Worm (Caenorhabditis elegans) whole organism, midembryonic: Measurements from ENCODE around the gene rpn-12.

ENCODE experiments used
- T22C8.4 ChIP-seq: fragments of 200-800 bp; sonication (Bioruptor generic); IDR thresholded peaks from 2 replicates; pipeline ENCODE4 v1.3.6; 2022; ENCODE audit warnings: missing genetic modification characterization, missing compliant biosample characterization
- klf-2 ChIP-seq: fragments of 200-800 bp; sonication (Bioruptor generic); conservative IDR thresholded peaks from 2 replicates; pipeline ENCODE4 v1.3.6; 2022; ENCODE audit warnings: missing genetic modification reagents, missing genetic modification characterization, missing compliant biosample characterization
- med-1 ChIP-seq: sonication (generic microtip); optimal IDR thresholded peaks from 2 replicates; lab custom pipeline; 2017; ENCODE audit warnings: missing genetic modification characterization, mild to moderate bottlenecking, missing compliant biosample characterization, antibody characterized with exemption, missing genetic modification reagents; ENCODE audit not compliant: insufficient read depth
- ref-1 ChIP-seq: fragments of 200-800 bp; sonication (Bioruptor generic); conservative IDR thresholded peaks from 2 replicates; pipeline ENCODE4 v1.3.6; 2022; ENCODE audit warnings: missing genetic modification reagents, missing genetic modification characterization, missing compliant biosample characterization
- ztf-23 ChIP-seq: fragments of 200-800 bp; sonication (Bioruptor generic); IDR thresholded peaks from 2 replicates; pipeline ENCODE4 v1.3.6; 2022; ENCODE audit warnings: missing genetic modification reagents, missing genetic modification characterization, missing compliant biosample characterization
- ztf-29 ChIP-seq: fragments of 200-800 bp; sonication (Bioruptor generic); IDR thresholded peaks from 2 replicates; pipeline ENCODE4 v1.3.6; 2022; ENCODE audit warnings: missing genetic modification reagents, missing genetic modification characterization, missing compliant biosample characterization

DNA sequence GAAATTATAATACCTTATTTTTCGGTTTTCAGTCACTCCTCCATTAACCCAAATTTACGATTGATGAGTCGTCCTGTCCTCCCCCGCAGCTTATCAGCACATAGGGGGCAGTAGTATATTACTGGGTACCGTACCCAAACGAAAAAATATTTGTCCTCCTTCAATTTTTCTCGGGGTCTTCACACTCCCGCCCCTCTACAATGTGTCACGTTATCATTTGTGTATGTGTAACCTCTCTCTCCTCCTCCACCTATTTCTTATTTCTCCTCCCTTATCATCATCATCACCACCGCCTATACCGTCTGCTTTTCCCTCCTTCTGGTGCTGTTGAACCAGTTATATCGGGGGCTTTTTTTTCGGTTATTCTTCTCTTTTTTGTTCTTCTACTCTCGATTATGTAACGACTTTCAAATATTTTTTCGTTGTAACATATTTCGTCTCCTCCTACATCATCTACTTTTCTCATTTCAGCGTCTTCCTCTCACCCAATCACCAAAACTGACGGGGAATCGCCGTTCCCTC is 6.6 kb upstream of the rpn-12 start, which contains the start of gene ghi-1:
- TF ChIP-seq T22C8.4 (GFP tag; lab: Robert Waterston, UW): no peak
- TF ChIP-seq klf-2 (GFP tag; lab: Robert Waterston, UW): no peak
- TF ChIP-seq ztf-29: no peak
- no peak for TF ChIP-seq ref-1 (GFP tag; lab: Robert Waterston, UW)
- TF ChIP-seq med-1 (GFP tag; lab: Kevin White, UChicago): no peak
- TF ChIP-seq ztf-23 (GFP tag; lab: Robert Waterston, UW): no peak
